Worm (Caenorhabditis elegans) whole organism, late embryonic: ENCODE measurements around the gene F08F3.10.

Experiments
- ceh-24 ChIP-seq: sonication (generic microtip); optimal IDR thresholded peaks from 2 replicates; lab custom pipeline; 2016; ENCODE audit warnings: mild to moderate bottlenecking, missing genetic modification characterization, missing compliant biosample characterization
- fkh-10 ChIP-seq: fragments of 150-350 bp; optimal IDR thresholded peaks from 2 replicates; lab custom pipeline; 2014; ENCODE audit warnings: missing biosample characterization, missing genetic modification reagents, missing genetic modification characterization
- lin-11 ChIP-seq: fragments of 200-800 bp; sonication (Bioruptor generic); optimal IDR thresholded peaks from 2 replicates; lab custom pipeline; 2018; ENCODE audit warnings: mild to moderate bottlenecking, missing genetic modification characterization, missing compliant biosample characterization
- pag-3 ChIP-seq: sonication (generic microtip); optimal IDR thresholded peaks from 2 replicates; lab custom pipeline; 2016; ENCODE audit warnings: missing compliant biosample characterization, missing genetic modification characterization, borderline replicate concordance
- pax-1 ChIP-seq: fragments of 150-350 bp; optimal IDR thresholded peaks from 2 replicates; lab custom pipeline; 2014; ENCODE audit warnings: missing biosample characterization, missing genetic modification characterization
- pqm-1 ChIP-seq: sonication (generic microtip); optimal IDR thresholded peaks from 2 replicates; lab custom pipeline; 2016; ENCODE audit warnings: missing genetic modification characterization, missing compliant biosample characterization
- sdc-2 ChIP-seq: sonication (generic microtip); optimal IDR thresholded peaks from 2 replicates; lab custom pipeline; 2016; ENCODE audit warnings: missing genotype, missing genetic modification characterization, missing compliant biosample characterization
- sox-4 ChIP-seq: sonication (generic microtip); optimal IDR thresholded peaks from 2 replicates; lab custom pipeline; 2017; ENCODE audit warnings: mild to moderate bottlenecking, missing genetic modification characterization, inconsistent platforms, missing compliant biosample characterization
- unc-42 ChIP-seq: sonication (generic microtip); optimal IDR thresholded peaks from 2 replicates; lab custom pipeline; 2016; ENCODE audit warnings: missing genotype, missing genetic modification characterization, missing compliant biosample characterization
- zip-5 ChIP-seq: sonication (generic microtip); optimal IDR thresholded peaks from 2 replicates; lab custom pipeline; 2016; ENCODE audit warnings: missing genetic modification characterization, missing compliant biosample characterization

ce11 chrV:5444037-5444436 is 30.9 kb downstream of the F08F3.10 start:
- TF ChIP-seq pqm-1 (tag; lab: Kevin White, UChicago): no peak
- TF ChIP-seq lin-11: no peak
- no peak for TF ChIP-seq fkh-10 (GFP tag; lab: Kevin White, UChicago)
- TF ChIP-seq sox-4 (tag; lab: Kevin White, UChicago): no peak
- TF ChIP-seq pag-3: no peak
- no peak for TF ChIP-seq pax-1 (tag; lab: Kevin White, UChicago)
- no peak for TF ChIP-seq ceh-24
- no peak for TF ChIP-seq sdc-2
- TF ChIP-seq zip-5 (tag; lab: Kevin White, UChicago): no peak
- no peak for TF ChIP-seq unc-42
